Worm (Caenorhabditis elegans) whole organism, L4 larva: ENCODE results near the gene F41G3.10.

Source experiments
- D1046.2 ChIP-seq: fragments of 200-800 bp; sonication (Bioruptor generic); IDR thresholded peaks from 2 replicates; pipeline ENCODE4 v1.3.6; 2022; ENCODE audit warnings: missing genetic modification characterization, missing compliant biosample characterization
- F37D6.2 ChIP-seq: sonication (generic microtip); optimal IDR thresholded peaks from 2 replicates; lab custom pipeline; 2016; ENCODE audit warnings: mild to moderate bottlenecking, missing genetic modification characterization, missing compliant biosample characterization
- T26A8.4 ChIP-seq: fragments of 200-800 bp; sonication (Bioruptor generic); IDR thresholded peaks from 2 replicates; pipeline ENCODE4 v1.3.6; 2022; ENCODE audit warnings: missing genetic modification characterization, missing compliant biosample characterization
- Y105C5A.15 ChIP-seq: fragments of 200-800 bp; sonication (Bioruptor generic); IDR thresholded peaks from 2 replicates; pipeline ENCODE4 v1.3.6; 2022; ENCODE audit warnings: missing genetic modification characterization, missing compliant biosample characterization
- Y5F2A.4 ChIP-seq: fragments of 200-800 bp; sonication (Bioruptor generic); optimal IDR thresholded peaks from 2 replicates; lab custom pipeline; 2018; ENCODE audit warnings: mild to moderate bottlenecking, missing genetic modification characterization, missing compliant biosample characterization
- Y75B8A.6 ChIP-seq: fragments of 200-800 bp; sonication (Bioruptor generic); IDR thresholded peaks from 2 replicates; pipeline ENCODE4 v1.3.6; 2022; ENCODE audit warnings: missing genetic modification reagents, missing genetic modification characterization, missing compliant biosample characterization
- ZK337.2 ChIP-seq: fragments of 200-800 bp; sonication (Bioruptor generic); IDR thresholded peaks from 2 replicates; pipeline ENCODE4 v1.3.6; 2022; ENCODE audit warnings: missing genetic modification reagents, missing genetic modification characterization, missing compliant biosample characterization
- ZK546.5 ChIP-seq, 2 experiments: sonication (generic microtip); optimal IDR thresholded peaks; 2 replicates each; lab custom pipeline; 2017; ENCODE audit warnings: missing biosample characterization in 2 of 2, missing genetic modification characterization in 2 of 2
- aha-1 ChIP-seq: fragments of 150-350 bp; peaks from one replicate; lab custom pipeline; 2014; ENCODE audit warnings: missing biosample characterization, missing genetic modification characterization
- aly-2 ChIP-seq: sonication (generic microtip); optimal IDR thresholded peaks from 2 replicates; lab custom pipeline; 2018; ENCODE audit warnings: missing biosample characterization, missing genetic modification characterization
- ama-1 ChIP-seq: fragments of 150-350 bp; optimal IDR thresholded peaks from 2 replicates; lab custom pipeline; 2014; ENCODE audit warnings: inconsistent platforms, mixed read lengths
- attf-4 ChIP-seq: sonication (generic microtip); optimal IDR thresholded peaks from 3 replicates; lab custom pipeline; 2017; ENCODE audit warnings: missing biosample characterization, missing genetic modification characterization
- ceh-28 ChIP-seq: fragments of 150-350 bp; optimal IDR thresholded peaks from 2 replicates; lab custom pipeline; 2014; ENCODE audit warnings: missing biosample characterization, missing genetic modification reagents, missing genetic modification characterization
- ceh-44 ChIP-seq: fragments of 200-800 bp; sonication (Bioruptor generic); IDR thresholded peaks from 2 replicates; pipeline ENCODE4 v1.3.6; 2022; ENCODE audit warnings: missing genetic modification reagents, missing genetic modification characterization, missing compliant biosample characterization
- ceh-82 ChIP-seq: sonication (generic microtip); optimal IDR thresholded peaks from 2 replicates; lab custom pipeline; 2017; ENCODE audit warnings: missing biosample characterization, missing genetic modification characterization
- ces-1 ChIP-seq: fragments of 150-350 bp; sonication (generic microtip); optimal IDR thresholded peaks from 4 replicates; lab custom pipeline; 2014; ENCODE audit warnings: missing biosample characterization, missing genetic modification reagents, missing genetic modification characterization
- daf-12 ChIP-seq: fragments of 150-350 bp; optimal IDR thresholded peaks from 2 replicates; lab custom pipeline; 2014; ENCODE audit warnings: missing biosample characterization, missing genetic modification reagents, missing genetic modification characterization
- dmd-9 ChIP-seq: fragments of 200-800 bp; sonication (Bioruptor generic); IDR thresholded peaks from 2 replicates; pipeline ENCODE4 v1.3.6; 2022; ENCODE audit warnings: missing genetic modification reagents, missing genetic modification characterization, missing compliant biosample characterization
- dpl-1 ChIP-seq: fragments of 150-350 bp; optimal IDR thresholded peaks from 2 replicates; lab custom pipeline; 2014; ENCODE audit warnings: missing biosample characterization, missing genetic modification reagents, missing genetic modification characterization
- duxl-1 ChIP-seq: sonication (generic microtip); optimal IDR thresholded peaks from 2 replicates; lab custom pipeline; 2016; ENCODE audit warnings: mild to moderate bottlenecking, missing genetic modification characterization, moderate library complexity, missing compliant biosample characterization; ENCODE audit not compliant: poor library complexity
- hif-1 ChIP-seq, 2 experiments: sonication (generic microtip); optimal IDR thresholded peaks; 2 replicates each; lab custom pipeline; 2016 to 2017; ENCODE audit warnings: missing compliant biosample characterization in 2 of 2, missing genetic modification characterization in 2 of 2, missing genetic modification reagents in 2 of 2, missing genotype in 2 of 2, mild to moderate bottlenecking in 1 of 2
- hlh-11 ChIP-seq: fragments of 200-800 bp; sonication (Bioruptor generic); optimal IDR thresholded peaks from 2 replicates; lab custom pipeline; 2018; ENCODE audit warnings: mild to moderate bottlenecking, missing genetic modification characterization, missing compliant biosample characterization
- hlh-30 ChIP-seq: sonication (generic microtip); optimal IDR thresholded peaks from 2 replicates; lab custom pipeline; 2017; ENCODE audit warnings: antibody characterized with exemption, mild to moderate bottlenecking, missing genetic modification characterization, missing compliant biosample characterization; ENCODE audit not compliant: insufficient read depth
- hmg-1.1 ChIP-seq: fragments of 200-800 bp; sonication (Bioruptor generic); IDR thresholded peaks from 2 replicates; pipeline ENCODE4 v1.3.6; 2022; ENCODE audit warnings: missing genetic modification reagents, missing genetic modification characterization, missing compliant biosample characterization
- lin-1 ChIP-seq: fragments of 200-800 bp; sonication (Bioruptor generic); IDR thresholded peaks from 2 replicates; pipeline ENCODE4 v1.3.6; 2022; ENCODE audit warnings: missing genetic modification reagents, missing genetic modification characterization, missing compliant biosample characterization
- lin-13 ChIP-seq: fragments of 150-350 bp; optimal IDR thresholded peaks from 2 replicates; lab custom pipeline; 2014; ENCODE audit warnings: missing biosample characterization, missing genetic modification reagents, missing genetic modification characterization
- lin-38 ChIP-seq: fragments of 200-800 bp; sonication (Bioruptor generic); IDR thresholded peaks from 2 replicates; pipeline ENCODE4 v1.3.6; 2022; ENCODE audit warnings: missing genetic modification reagents, missing genetic modification characterization, missing compliant biosample characterization
- lsy-2 ChIP-seq, 2 experiments: fragments of 150-350 bp in 1 of 2; sonication (generic microtip) in 1 of 2; optimal IDR thresholded peaks; 2 replicates each; lab custom pipeline; 2014 to 2017; ENCODE audit warnings: missing biosample characterization in 2 of 2, missing genetic modification characterization in 2 of 2
- mep-1 ChIP-seq: fragments of 150-350 bp; sonication (generic microtip); optimal IDR thresholded peaks from 3 replicates; lab custom pipeline; 2014; ENCODE audit warnings: missing biosample characterization, missing genetic modification characterization
- mes-2 ChIP-seq: sonication (generic microtip); optimal IDR thresholded peaks from 2 replicates; lab custom pipeline; 2016; ENCODE audit warnings: missing genotype, mild to moderate bottlenecking, missing genetic modification characterization, missing compliant biosample characterization; ENCODE audit not compliant: poor library complexity, severe bottlenecking
- mxl-3 ChIP-seq: fragments of 200-800 bp; sonication (Bioruptor generic); optimal IDR thresholded peaks from 2 replicates; lab custom pipeline; 2018; ENCODE audit warnings: mild to moderate bottlenecking, missing genetic modification characterization, missing compliant biosample characterization
- nhr-237 ChIP-seq: sonication (generic microtip); optimal IDR thresholded peaks from 2 replicates; lab custom pipeline; 2017; ENCODE audit warnings: missing biosample characterization, missing genetic modification characterization
- nhr-28 ChIP-seq: fragments of 150-350 bp; optimal IDR thresholded peaks from 2 replicates; lab custom pipeline; 2014; ENCODE audit warnings: missing biosample characterization, missing genetic modification characterization
- nhr-41 ChIP-seq: fragments of 200-800 bp; sonication (Bioruptor generic); IDR thresholded peaks from 2 replicates; pipeline ENCODE4 v1.3.6; 2022; ENCODE audit warnings: missing genetic modification reagents, missing genetic modification characterization, missing compliant biosample characterization
- nhr-42 ChIP-seq: fragments of 200-800 bp; sonication (Bioruptor generic); IDR thresholded peaks from 2 replicates; pipeline ENCODE4 v1.3.6; 2022; ENCODE audit warnings: missing genetic modification characterization, missing compliant biosample characterization
- nhr-6 ChIP-seq: fragments of 150-350 bp; optimal IDR thresholded peaks from 2 replicates; lab custom pipeline; 2014; ENCODE audit warnings: missing biosample characterization, missing genetic modification characterization
- nhr-76 ChIP-seq: fragments of 150-350 bp; optimal IDR thresholded peaks from 2 replicates; lab custom pipeline; 2014; ENCODE audit warnings: missing biosample characterization, missing genetic modification characterization
- rbr-2 ChIP-seq: sonication (generic microtip); optimal IDR thresholded peaks from 2 replicates; lab custom pipeline; 2016; ENCODE audit warnings: missing genotype, missing genetic modification characterization, missing compliant biosample characterization
- set-16 ChIP-seq: fragments of 200-800 bp; sonication (Bioruptor generic); IDR thresholded peaks from 2 replicates; pipeline ENCODE4 v1.3.6; 2022; ENCODE audit warnings: missing genetic modification reagents, missing genetic modification characterization, missing compliant biosample characterization
- skn-1 ChIP-seq: fragments of 150-350 bp; optimal IDR thresholded peaks from 2 replicates; lab custom pipeline; 2014; ENCODE audit warnings: missing biosample characterization, missing genetic modification characterization
- snpc-1.2 ChIP-seq: fragments of 200-800 bp; sonication (Bioruptor generic); IDR thresholded peaks from 2 replicates; pipeline ENCODE4 v1.3.6; 2022; ENCODE audit warnings: missing genetic modification reagents, missing genetic modification characterization, missing compliant biosample characterization
- unc-130 ChIP-seq: sonication (generic microtip); optimal IDR thresholded peaks from 2 replicates; lab custom pipeline; 2016; ENCODE audit warnings: missing genetic modification reagents, missing genetic modification characterization, missing compliant biosample characterization
- unc-62 ChIP-seq, 3 experiments: fragments of 150-350 bp in 1 of 3; sonication (generic microtip); optimal IDR thresholded peaks in 2 of 3; peaks in 1 of 3; 1 replicate in 1 of 3; 2 replicates in 2 of 3; lab custom pipeline; 2014 to 2017; ENCODE audit warnings: missing biosample characterization in 3 of 3, missing genetic modification characterization in 3 of 3, missing genetic modification reagents in 3 of 3, missing genotype in 1 of 3
- vab-7 ChIP-seq: fragments of 200-800 bp; sonication (Bioruptor generic); IDR thresholded peaks from 2 replicates; pipeline ENCODE4 v1.3.6; 2022; ENCODE audit warnings: missing genetic modification reagents, missing genetic modification characterization, missing compliant biosample characterization
- zag-1 ChIP-seq: fragments of 150-350 bp; optimal IDR thresholded peaks from 2 replicates; lab custom pipeline; 2014; ENCODE audit warnings: missing biosample characterization, missing genetic modification characterization
- zip-11 ChIP-seq: fragments of 200-800 bp; sonication (Bioruptor generic); IDR thresholded peaks from 2 replicates; pipeline ENCODE4 v1.3.6; 2022; ENCODE audit warnings: missing genetic modification characterization, missing compliant biosample characterization
- zip-2 ChIP-seq: fragments of 150-350 bp; optimal IDR thresholded peaks from 2 replicates; lab custom pipeline; 2014; ENCODE audit warnings: missing biosample characterization, missing genetic modification characterization

Gene F41G3.10

ce11 chrII:6744648-6745047 is 4.7 kb downstream of the F41G3.10 start, which contains the start of gene ins-15:
Gene ins-15 (minus strand): TSS chrII:6744748.
- TF ChIP-seq ZK546.5 (tag; optimal IDR thresholded peaks at IDR 0.05; lab: Kevin White, UChicago) (no peak), D1046.2 (GFP tag; lab: Robert Waterston, UW) (no peak), dpl-1 (GFP tag; lab: Kevin White, UChicago) (no peak), zag-1 (tag; lab: Kevin White, UChicago) (no peak), ceh-82 (tag; lab: Kevin White, UChicago) (no peak), rbr-2 (tag; lab: Kevin White, UChicago) (no peak), nhr-6 (tag; lab: Kevin White, UChicago) (no peak)

- TF ChIP-seq T26A8.4 (GFP tag; lab: Robert Waterston, UW), result no peak
- TF ChIP-seq snpc-1.2 (GFP tag; lab: Robert Waterston, UW), result no peak
- no peak for TF ChIP-seq zip-2 (tag; lab: Kevin White, UChicago)
- TF ChIP-seq unc-62 (GFP tag; optimal IDR thresholded peaks at IDR 0.05 in 1 of 2; lab: Kevin White, UChicago), result no peak
- TF ChIP-seq unc-62 (tag; optimal IDR thresholded peaks at IDR 0.05; lab: Kevin White, UChicago), result no peak
- TF ChIP-seq dmd-9 (GFP tag; lab: Robert Waterston, UW), result no peak
- TF ChIP-seq Y75B8A.6 (GFP tag; lab: Robert Waterston, UW), result no peak
- TF ChIP-seq Y5F2A.4 (GFP tag; lab: Kevin White, UChicago), result no peak
- no peak for TF ChIP-seq Y105C5A.15
- no peak for TF ChIP-seq rbr-2 (tag; lab: Kevin White, UChicago)
- TF ChIP-seq hif-1 (tag; optimal IDR thresholded peaks at IDR 0.05; lab: Kevin White, UChicago), result no peak
- no peak for TF ChIP-seq skn-1
- TF ChIP-seq aly-2 (tag; lab: Kevin White, UChicago), result no peak
These were observed 6.7 kb downstream of the F41G3.10 start, which contains the start of gene F41G3.6 for ce11 chrII:6742614-6743013. Gene F41G3.6 (plus strand): TSS chrII:6742914.

ce11 chrII:6741428-6741827 is 7.9 kb downstream of the F41G3.10 start, which contains the start of gene exos-8:
Gene exos-8 (plus strand): TSS chrII:6741691.
- TF ChIP-seq T26A8.4 (GFP tag; lab: Robert Waterston, UW) (no peak), ceh-44 (GFP tag; lab: Robert Waterston, UW) (no peak), mxl-3 (GFP tag; lab: Kevin White, UChicago) (peak; percentile 59), ceh-28 (no peak), attf-4 (no peak), duxl-1 (tag; lab: Kevin White, UChicago) (no peak), aha-1 (tag; lab: Kevin White, UChicago) (no peak), unc-130 (GFP tag; lab: Kevin White, UChicago) (peak; percentile 95), unc-62 (GFP tag; optimal IDR thresholded peaks at IDR 0.05 in 1 of 2; lab: Kevin White, UChicago) (peak in 1 of 2 experiments; percentile 32), unc-62 (tag; optimal IDR thresholded peaks at IDR 0.05; lab: Kevin White, UChicago) (no peak), nhr-41 (GFP tag; lab: Robert Waterston, UW) (no peak), ZK337.2 (GFP tag; lab: Robert Waterston, UW) (peak; percentile 65; the same call in 1 of the 2 replicates), nhr-42 (GFP tag; lab: Robert Waterston, UW) (no peak), F37D6.2 (tag; lab: Kevin White, UChicago) (no peak), nhr-28 (peak; percentile 66), lin-38 (GFP tag; lab: Robert Waterston, UW) (peak; percentile 96), lin-1 (no peak), nhr-237 (tag; lab: Kevin White, UChicago) (no peak), nhr-76 (tag; lab: Kevin White, UChicago) (no peak), daf-12 (tag; lab: Kevin White, UChicago) (no peak), hif-1 (tag; optimal IDR thresholded peaks at IDR 0.05; lab: Kevin White, UChicago) (peak in 1 of 2 experiments; percentile 78), aly-2 (tag; lab: Kevin White, UChicago) (no peak), set-16 (GFP tag; lab: Robert Waterston, UW) (no peak), zip-11 (no peak), dpl-1 (GFP tag; lab: Kevin White, UChicago) (peak; percentile 55), lin-13 (GFP tag; lab: Kevin White, UChicago) (peak; percentile 33), mes-2 (peak; percentile 96), hlh-11 (tag; lab: Kevin White, UChicago) (peak; percentile 21), mep-1 (tag; lab: Kevin White, UChicago) (no peak), vab-7 (0 out of 2 replicates have a peak, but pooled peaks have one; percentile 28), rbr-2 (tag; lab: Kevin White, UChicago) (peak; percentile 65), hlh-30 (tag; lab: Kevin White, UChicago) (no peak), lsy-2 (tag; optimal IDR thresholded peaks at IDR 0.05; lab: Kevin White, UChicago) (peak in 1 of 2 experiments; percentile 85), ces-1 (no peak), ama-1 (no peak), hmg-1.1 (GFP tag; lab: Robert Waterston, UW) (peak; percentile 58; the same call in 1 of the 2 replicates)
